Worm (Caenorhabditis elegans): Measurements from ENCODE around the gene ZC239.13.

ZC239.13 gene

ce11 chrII:3241842-3242241 lies 19.2 kb upstream of the ZC239.13 start:
- no peak for TF ChIP-seq F55B11.4 (tag; optimal IDR thresholded peaks at IDR 0.05; ENCODE audit: borderline replicate concordance, insufficient read depth)
- TF ChIP-seq mel-28 (tag; optimal IDR thresholded peaks at IDR 0.05; ENCODE audit: borderline replicate concordance) = no peak
- TF ChIP-seq snpc-3.4 (tag; optimal IDR thresholded peaks at IDR 0.05) = no peak
- no peak for TF ChIP-seq hmg-1.2 (GFP tag; IDR thresholded peaks at IDR 0.05)
- no peak for TF ChIP-seq lin-40 (tag; optimal IDR thresholded peaks at IDR 0.05)
- TF ChIP-seq ceh-91 (GFP tag; IDR thresholded peaks at IDR 0.05) = no peak
- no peak for TF ChIP-seq F23B12.7 (tag; optimal IDR thresholded peaks at IDR 0.05; ENCODE audit: insufficient read depth)
- no peak for TF ChIP-seq K11D2.4 (GFP tag; IDR thresholded peaks at IDR 0.05)

DNA sequence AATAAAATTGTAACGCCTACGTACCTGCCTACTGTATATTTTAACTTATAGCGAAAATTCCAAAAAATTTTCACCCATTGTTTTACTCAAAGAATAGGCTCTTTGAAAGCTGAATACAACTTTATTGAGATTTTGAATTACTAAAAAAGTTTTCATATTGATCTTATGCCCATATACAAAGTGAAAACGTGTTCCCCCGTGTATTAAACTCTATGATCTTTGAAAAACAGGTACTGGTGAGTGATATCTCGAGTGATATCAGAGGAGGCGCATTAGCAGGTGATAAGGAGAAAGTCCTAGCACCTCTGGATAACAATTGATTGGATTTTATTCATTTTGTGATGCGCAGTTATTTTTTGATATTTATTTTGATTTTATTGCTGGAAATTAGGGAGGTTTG lies 17.6 kb upstream of the ZC239.13 start, which contains the start of gene C17F4.3:
TSS of gene C17F4.3 (plus strand) at position 301 of the 400 bp plus-strand sequence.
- TF ChIP-seq lsl-1 (GFP tag; optimal IDR thresholded peaks at IDR 0.05) = no peak

DNA sequence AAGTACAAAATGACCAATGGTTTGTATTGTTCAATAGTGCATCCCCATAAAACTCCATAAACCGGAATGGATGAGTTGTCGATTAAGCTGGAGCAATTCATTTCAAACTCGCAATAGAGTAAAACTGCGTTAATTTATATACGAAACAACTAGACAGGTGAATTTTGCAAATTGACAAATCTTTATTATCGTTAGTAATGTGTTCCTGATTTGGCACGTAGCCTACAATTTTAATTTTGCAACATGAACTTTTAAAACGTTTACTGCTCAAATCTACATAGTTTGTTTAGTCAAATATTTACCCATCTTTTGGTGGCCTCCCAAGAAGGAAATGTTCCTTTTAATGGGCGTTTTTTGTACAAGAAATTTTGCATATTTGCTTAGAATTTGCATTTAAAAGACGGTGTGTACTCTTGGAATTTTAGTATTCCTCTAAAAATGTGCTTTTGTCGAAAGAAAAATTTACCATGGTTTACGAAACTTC lies 14.4 kb upstream of the ZC239.13 start, which contains the start of the genes srz-67 and C17F4.11:
TSS of gene srz-67 (minus strand) at position 101 of the 484 bp plus-strand sequence.
TSS of gene C17F4.11 (plus strand) at position 434 of the 484 bp plus-strand sequence.
- TF ChIP-seq let-526 (GFP tag; IDR thresholded peaks at IDR 0.05) (no peak), lin-26 (GFP tag; IDR thresholded peaks at IDR 0.05) (no peak), fkh-3 (tag; optimal IDR thresholded peaks at IDR 0.05) (no peak)

- TF ChIP-seq ceh-79 (tag; optimal IDR thresholded peaks at IDR 0.05) (no peak), egl-44 (GFP tag; IDR thresholded peaks at IDR 0.05) (no peak), F49E8.2 (tag; optimal IDR thresholded peaks at IDR 0.05; ENCODE audit: insufficient read depth) (no peak), madf-6 (GFP tag; IDR thresholded peaks at IDR 0.05) (no peak), hsf-1 (GFP tag; IDR thresholded peaks at IDR 0.05) (no peak), nhr-179 (tag; optimal IDR thresholded peaks at IDR 0.05) (no peak), F23B12.7 (tag; optimal IDR thresholded peaks at IDR 0.05; ENCODE audit: insufficient read depth) (no peak), F55B11.4 (tag; optimal IDR thresholded peaks at IDR 0.05; ENCODE audit: borderline replicate concordance, insufficient read depth) (no peak), Y53G8AR.9 (GFP tag; conservative IDR thresholded peaks at IDR 0.05) (no peak), tbp1 (GFP tag; optimal IDR thresholded peaks at IDR 0.05) (no peak), nhr-27 (tag; optimal IDR thresholded peaks at IDR 0.05) (no peak), lir-1 (GFP tag; conservative IDR thresholded peaks at IDR 0.05) (no peak), mxl-1 (tag; optimal IDR thresholded peaks at IDR 0.05) (no peak), attf-5 (GFP tag; optimal IDR thresholded peaks at IDR 0.05) (no peak), hlh-26 (GFP tag; conservative IDR thresholded peaks at IDR 0.05) (no peak), F57C9.4 (tag; optimal IDR thresholded peaks at IDR 0.05) (no peak), dpl-1 (GFP tag; optimal IDR thresholded peaks at IDR 0.05) (no peak)
Measured at ce11 chrII:3234725-3235124, 12.1 kb upstream of the ZC239.13 start, which contains the start of gene C17F4.8. Gene C17F4.8 (minus strand): TSS chrII:3234825.

DNA sequence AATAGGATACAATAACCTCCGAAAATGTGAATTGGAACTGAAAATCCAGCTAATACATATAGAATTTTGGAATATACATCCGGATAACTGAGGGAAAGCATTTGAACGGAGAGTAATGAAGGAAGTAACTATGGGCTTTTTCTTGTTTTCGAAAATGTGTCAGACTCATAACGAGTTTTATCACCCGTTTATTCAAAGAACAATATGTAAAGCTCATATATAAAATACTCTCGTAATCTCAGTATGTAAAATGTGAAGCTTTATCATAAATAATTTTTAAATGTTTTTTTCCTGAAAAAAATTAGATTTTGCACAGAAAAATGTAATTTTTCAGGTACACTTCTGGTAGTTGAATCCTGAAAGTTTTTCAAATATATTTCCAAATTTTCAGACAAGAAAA lies 7.8 kb upstream of the ZC239.13 start, which contains the start of gene srh-297:
TSS of gene srh-297 (minus strand) at position 101 of the 400 bp plus-strand sequence.
- TF ChIP-seq nfya-2 (GFP tag; IDR thresholded peaks at IDR 0.05) (no peak), gei-17 (GFP tag; optimal IDR thresholded peaks at IDR 0.05) (no peak), nfyb-1 (GFP tag; IDR thresholded peaks at IDR 0.05) (no peak), rec-8 (tag; optimal IDR thresholded peaks at IDR 0.05) (no peak), unc-62 (GFP tag; optimal IDR thresholded peaks at IDR 0.05) (no peak), ceh-91 (GFP tag; IDR thresholded peaks at IDR 0.05) (no peak), Y53G8AR.9 (GFP tag; conservative IDR thresholded peaks at IDR 0.05) (no peak), chd-7 (tag; optimal IDR thresholded peaks at IDR 0.05) (no peak), Y56A3A.18 (GFP tag; IDR thresholded peaks at IDR 0.05) (no peak), nhr-179 (tag; optimal IDR thresholded peaks at IDR 0.05) (no peak), ztf-22 (GFP tag; optimal IDR thresholded peaks at IDR 0.05) (no peak), Y67H2A.10 (GFP tag; conservative IDR thresholded peaks at IDR 0.05) (no peak)

Data from whole organism, young adult.